Fruit fly (Drosophila melanogaster): ENCODE data around the gene CG3168.
A peak's percentile ranks its signal among the peaks of the same experiment; 100 is the strongest.

The CG3168 gene

dm6 chrX:6683635-6684499, 55.9 kb downstream of the CG3168 start, which contains the start of gene Pink1 (continued):
- no peak for TF ChIP-seq CG17359 (tag; optimal IDR thresholded peaks at IDR 0.05)
- no peak for TF ChIP-seq Lim3 (GFP tag; IDR thresholded peaks at IDR 0.05)
- TF ChIP-seq CG2120 (GFP tag; optimal IDR thresholded peaks at IDR 0.05), result no peak
- no peak for TF ChIP-seq CG13894 (tag; optimal IDR thresholded peaks at IDR 0.05)
- TF ChIP-seq CG14050 (GFP tag; IDR thresholded peaks at IDR 0.05), result no peak
- no peak for TF ChIP-seq Jarid2 (GFP tag; optimal IDR thresholded peaks at IDR 0.05)
- no peak for TF ChIP-seq az2 (GFP tag; optimal IDR thresholded peaks at IDR 0.05)
- 0 out of 2 replicates have a peak, but pooled peaks have one; percentile 34 for TF ChIP-seq sna (GFP tag; IDR thresholded peaks at IDR 0.05; ENCODE audit: partially characterized antibody)
- peak; percentile 54 for TF ChIP-seq sens (GFP tag)
- no peak for TF ChIP-seq CG7271 (tag; optimal IDR thresholded peaks at IDR 0.05)
- TF ChIP-seq fd3F (GFP tag; optimal IDR thresholded peaks at IDR 0.05), result no peak
- TF ChIP-seq Rx (GFP tag; IDR thresholded peaks at IDR 0.05), result no peak
- TF ChIP-seq hkb (optimal IDR thresholded peaks at IDR 0.05), result no peak
- TF ChIP-seq hkb (GFP tag; IDR thresholded peaks at IDR 0.05), result no peak
- no peak for TF ChIP-seq CG2678 (tag; optimal IDR thresholded peaks at IDR 0.05)
- TF ChIP-seq kay (GFP tag; optimal IDR thresholded peaks at IDR 0.05), result no peak
- no peak for TF ChIP-seq fd64A (GFP tag; optimal IDR thresholded peaks at IDR 0.05)
- TF ChIP-seq CG18599 (GFP tag; optimal IDR thresholded peaks at IDR 0.05), result no peak
- TF ChIP-seq bigmax (GFP tag; optimal IDR thresholded peaks at IDR 0.05), result no peak
- peak; percentile 30 for TF ChIP-seq nom (GFP tag; optimal IDR thresholded peaks at IDR 0.05)
- no peak for TF ChIP-seq CG4424 (GFP tag; optimal IDR thresholded peaks at IDR 0.05)
- peak; percentile 65; the same call in 1 of the 2 replicates for TF ChIP-seq rib (GFP tag; IDR thresholded peaks at IDR 0.05)
- peak; percentile 42 for TF ChIP-seq stwl (tag; optimal IDR thresholded peaks at IDR 0.05)
- no peak for TF ChIP-seq CG1602 (GFP tag; optimal IDR thresholded peaks at IDR 0.05)
- no peak for TF ChIP-seq CG8281 (tag; optimal IDR thresholded peaks at IDR 0.05)
- TF ChIP-seq Nf-YB (GFP tag; optimal IDR thresholded peaks at IDR 0.05), result no peak
- no peak for TF ChIP-seq emc (GFP tag; optimal IDR thresholded peaks at IDR 0.05)
- peak; percentile 41 for TF ChIP-seq cg (GFP tag; optimal IDR thresholded peaks at IDR 0.05)
- TF ChIP-seq chm (GFP tag; IDR thresholded peaks at IDR 0.05), result no peak
- TF ChIP-seq NK7.1 (GFP tag; optimal IDR thresholded peaks at IDR 0.05), result no peak
- no peak for TF ChIP-seq slbo (GFP tag; IDR thresholded peaks at IDR 0.05)
- no peak for TF ChIP-seq CG8944 (GFP tag; optimal IDR thresholded peaks at IDR 0.05)
- no peak for TF ChIP-seq unpg (GFP tag; optimal IDR thresholded peaks at IDR 0.05)
- TF ChIP-seq tna (GFP tag; IDR thresholded peaks at IDR 0.05; ENCODE audit: partially characterized antibody), result peak; percentile 24; the same call in 1 of the 2 replicates
- no peak for TF ChIP-seq mam (GFP tag; optimal IDR thresholded peaks at IDR 0.05)
- no peak for TF ChIP-seq Sox102F (GFP tag; optimal IDR thresholded peaks at IDR 0.05)
- no peak for TF ChIP-seq CG9437 (GFP tag; optimal IDR thresholded peaks at IDR 0.05)
- TF ChIP-seq MTF-1 (GFP tag; optimal IDR thresholded peaks at IDR 0.05; ENCODE audit: borderline replicate concordance), result no peak
- TF ChIP-seq MESR4 (GFP tag; optimal IDR thresholded peaks at IDR 0.05), result peak; percentile 53
- no peak for TF ChIP-seq zf30C (GFP tag; optimal IDR thresholded peaks at IDR 0.05)
- TF ChIP-seq phol (tag; optimal IDR thresholded peaks at IDR 0.05), result no peak
- no peak for TF ChIP-seq HLHmδ (GFP tag; optimal IDR thresholded peaks at IDR 0.05)
- peak; percentile 75 for TF ChIP-seq CG4617 (GFP tag; optimal IDR thresholded peaks at IDR 0.05; ENCODE audit: borderline replicate concordance)
- peak; percentile 0 for TF ChIP-seq trem (tag; optimal IDR thresholded peaks at IDR 0.05)
- TF ChIP-seq H2.0 (GFP tag; IDR thresholded peaks at IDR 0.05), result no peak
- TF ChIP-seq pb (GFP tag; optimal IDR thresholded peaks at IDR 0.05), result no peak
- no peak for TF ChIP-seq Elba2 (GFP tag; optimal IDR thresholded peaks at IDR 0.05)
- no peak for TF ChIP-seq CG33213 (GFP tag; optimal IDR thresholded peaks at IDR 0.05)
- TF ChIP-seq CG32767 (GFP tag; IDR thresholded peaks at IDR 0.05), result no peak

Data from whole organism, embryonic.